Worm (Caenorhabditis elegans) whole organism, young adult: Measurements from ENCODE around the gene peb-1.

Experiments used
- B0035.1 ChIP-seq: sonication (generic microtip); optimal IDR thresholded peaks from 2 replicates; lab custom pipeline; 2016; ENCODE audit warnings: missing genetic modification characterization, mild to moderate bottlenecking, missing compliant biosample characterization, missing genotype, missing genetic modification reagents
- C06A6.2 ChIP-seq: fragments of 200-800 bp; sonication (Bioruptor generic); conservative IDR thresholded peaks from 2 replicates; pipeline ENCODE4 v1.3.6; 2022; ENCODE audit warnings: missing genetic modification characterization, missing compliant biosample characterization
- F10E7.11 ChIP-seq: sonication (generic microtip); optimal IDR thresholded peaks from 2 replicates; lab custom pipeline; 2017; ENCODE audit warnings: mild to moderate bottlenecking, missing genetic modification characterization, moderate library complexity, missing compliant biosample characterization
- F37B4.10 ChIP-seq: fragments of 200-800 bp; sonication (Bioruptor generic); IDR thresholded peaks from 2 replicates; pipeline ENCODE4 v1.3.6; 2022; ENCODE audit warnings: missing genetic modification characterization, missing compliant biosample characterization
- F39B2.1 ChIP-seq: fragments of 200-800 bp; sonication (Bioruptor generic); IDR thresholded peaks from 2 replicates; pipeline ENCODE4 v1.3.6; 2022; ENCODE audit warnings: missing genetic modification reagents, missing genetic modification characterization, missing compliant biosample characterization
- F55B11.4 ChIP-seq: sonication (generic microtip); optimal IDR thresholded peaks from 2 replicates; lab custom pipeline; 2016; ENCODE audit warnings: missing compliant biosample characterization, missing genetic modification characterization, borderline replicate concordance; ENCODE audit not compliant: insufficient read depth
- K11D2.4 ChIP-seq: fragments of 200-800 bp; sonication (Bioruptor generic); IDR thresholded peaks from 2 replicates; pipeline ENCODE4 v1.3.6; 2022; ENCODE audit warnings: missing genetic modification reagents, missing genetic modification characterization, missing compliant biosample characterization
- K12H6.12 ChIP-seq: fragments of 200-800 bp; sonication (Bioruptor generic); optimal IDR thresholded peaks from 2 replicates; lab custom pipeline; 2018; ENCODE audit warnings: mild to moderate bottlenecking, missing genetic modification characterization, missing compliant biosample characterization
- akir-1 ChIP-seq: fragments of 200-800 bp; sonication (Bioruptor generic); optimal IDR thresholded peaks from 2 replicates; lab custom pipeline; 2018; ENCODE audit warnings: mild to moderate bottlenecking, missing genetic modification characterization, moderate library complexity, missing compliant biosample characterization
- attf-3 ChIP-seq: fragments of 200-800 bp; sonication (Bioruptor generic); conservative IDR thresholded peaks from 2 replicates; pipeline ENCODE4 v1.3.6; 2022; ENCODE audit warnings: missing genetic modification reagents, missing genetic modification characterization, missing compliant biosample characterization
- attf-5 ChIP-seq: fragments of 200-800 bp; sonication (Bioruptor generic); optimal IDR thresholded peaks from 2 replicates; lab custom pipeline; 2018; ENCODE audit warnings: mild to moderate bottlenecking, missing genetic modification characterization, missing compliant biosample characterization
- attf-6 ChIP-seq: fragments of 200-800 bp; sonication (Bioruptor generic); IDR thresholded peaks from 2 replicates; pipeline ENCODE4 v1.3.6; 2022; ENCODE audit warnings: missing genetic modification reagents, missing genetic modification characterization, missing compliant biosample characterization
- cebp-1 ChIP-seq, 2 experiments: fragments of 200-800 bp in 1 of 2; sonication (Bioruptor generic) in 1 of 2; sonication (generic microtip) in 1 of 2; IDR thresholded peaks in 1 of 2; optimal IDR thresholded peaks in 1 of 2; 2 replicates each; pipeline versions ENCODE4 v1.3.6 to Lab custom; 2017 to 2022; ENCODE audit warnings: missing compliant biosample characterization in 2 of 2, missing genetic modification characterization in 2 of 2, mild to moderate bottlenecking in 1 of 2, missing genetic modification reagents in 1 of 2, moderate library complexity in 1 of 2
- ceh-27 ChIP-seq: fragments of 200-800 bp; sonication (Bioruptor generic); optimal IDR thresholded peaks from 2 replicates; lab custom pipeline; 2018; ENCODE audit warnings: mild to moderate bottlenecking, missing genetic modification characterization, moderate library complexity, missing compliant biosample characterization
- ceh-58 ChIP-seq: fragments of 200-800 bp; sonication (Bioruptor generic); IDR thresholded peaks from 2 replicates; pipeline ENCODE4 v1.3.6; 2022; ENCODE audit warnings: missing genetic modification characterization, missing compliant biosample characterization
- ceh-79 ChIP-seq: sonication (generic microtip); optimal IDR thresholded peaks from 2 replicates; lab custom pipeline; 2017; ENCODE audit warnings: mild to moderate bottlenecking, missing genetic modification characterization, missing compliant biosample characterization
- dox-1 ChIP-seq: fragments of 200-800 bp; sonication (Bioruptor generic); IDR thresholded peaks from 2 replicates; pipeline ENCODE4 v1.3.6; 2022; ENCODE audit warnings: missing genetic modification reagents, missing genetic modification characterization, missing compliant biosample characterization
- egl-18 ChIP-seq: fragments of 200-800 bp; sonication (Bioruptor generic); IDR thresholded peaks from 2 replicates; pipeline ENCODE4 v1.3.6; 2022; ENCODE audit warnings: missing genetic modification reagents, missing genetic modification characterization, missing compliant biosample characterization
- ets-4 ChIP-seq: fragments of 200-800 bp; sonication (Bioruptor generic); optimal IDR thresholded peaks from 2 replicates; lab custom pipeline; 2018; ENCODE audit warnings: mild to moderate bottlenecking, missing genetic modification characterization, missing compliant biosample characterization
- hmg-1.2 ChIP-seq: fragments of 200-800 bp; sonication (Bioruptor generic); IDR thresholded peaks from 2 replicates; pipeline ENCODE4 v1.3.6; 2022; ENCODE audit warnings: missing genetic modification reagents, missing genetic modification characterization, missing compliant biosample characterization
- hrde-1 ChIP-seq: sonication (generic microtip); optimal IDR thresholded peaks from 2 replicates; lab custom pipeline; 2016; ENCODE audit warnings: missing genetic modification characterization, mild to moderate bottlenecking, missing compliant biosample characterization, moderate library complexity, missing genotype, missing genetic modification reagents, borderline replicate concordance
- hsf-1 ChIP-seq: fragments of 200-800 bp; sonication (Bioruptor generic); IDR thresholded peaks from 2 replicates; pipeline ENCODE4 v1.3.6; 2022; ENCODE audit warnings: missing genetic modification reagents, missing genetic modification characterization, missing compliant biosample characterization
- lag-1 ChIP-seq: fragments of 200-800 bp; sonication (Bioruptor generic); IDR thresholded peaks from 2 replicates; pipeline ENCODE4 v1.3.6; 2022; ENCODE audit warnings: missing genetic modification reagents, missing genetic modification characterization, missing compliant biosample characterization
- let-526 ChIP-seq: fragments of 200-800 bp; sonication (Bioruptor generic); IDR thresholded peaks from 2 replicates; pipeline ENCODE4 v1.3.6; 2022; ENCODE audit warnings: missing genetic modification reagents, missing genetic modification characterization, missing compliant biosample characterization
- lin-26 ChIP-seq: fragments of 200-800 bp; sonication (Bioruptor generic); IDR thresholded peaks from 2 replicates; pipeline ENCODE4 v1.3.6; 2022; ENCODE audit warnings: missing genetic modification reagents, missing genetic modification characterization, missing compliant biosample characterization
- lin-35 ChIP-seq, 3 experiments: fragments of 150-350 bp in 2 of 3; sonication (generic microtip) in 1 of 3; optimal IDR thresholded peaks; 2 replicates each; lab custom pipeline; 2014 to 2018; ENCODE audit warnings: missing biosample characterization in 3 of 3, missing genetic modification characterization in 3 of 3, missing genetic modification reagents in 3 of 3
- madf-6 ChIP-seq: fragments of 200-800 bp; sonication (Bioruptor generic); IDR thresholded peaks from 2 replicates; pipeline ENCODE4 v1.3.6; 2022; ENCODE audit warnings: missing genetic modification reagents, missing genetic modification characterization, missing compliant biosample characterization
- madf-8 ChIP-seq: fragments of 200-800 bp; sonication (Bioruptor generic); conservative IDR thresholded peaks from 2 replicates; pipeline ENCODE4 v1.3.6; 2022; ENCODE audit warnings: missing genetic modification reagents, missing genetic modification characterization, missing compliant biosample characterization
- mcd-1 ChIP-seq: fragments of 200-800 bp; sonication (Bioruptor generic); IDR thresholded peaks from 2 replicates; pipeline ENCODE4 v1.3.6; 2022; ENCODE audit warnings: missing genetic modification reagents, missing genetic modification characterization, missing compliant biosample characterization
- nfyb-1 ChIP-seq: fragments of 200-800 bp; sonication (Bioruptor generic); IDR thresholded peaks from 2 replicates; pipeline ENCODE4 v1.3.6; 2022; ENCODE audit warnings: missing genetic modification reagents, missing genetic modification characterization, missing compliant biosample characterization
- nhr-179 ChIP-seq: sonication (generic microtip); optimal IDR thresholded peaks from 2 replicates; lab custom pipeline; 2016; ENCODE audit warnings: mild to moderate bottlenecking, missing genetic modification characterization, missing compliant biosample characterization
- nhr-80 ChIP-seq: sonication (generic microtip); optimal IDR thresholded peaks from 2 replicates; lab custom pipeline; 2016; ENCODE audit warnings: missing genetic modification characterization, missing compliant biosample characterization
- rcor-1 ChIP-seq: fragments of 200-800 bp; sonication (Bioruptor generic); IDR thresholded peaks from 2 replicates; pipeline ENCODE4 v1.3.6; 2022; ENCODE audit warnings: missing genetic modification reagents, missing genetic modification characterization, missing compliant biosample characterization
- rec-8 ChIP-seq, 2 experiments: sonication (generic microtip); optimal IDR thresholded peaks; 2 replicates each; lab custom pipeline; 2016; ENCODE audit warnings: mild to moderate bottlenecking in 2 of 2, missing genetic modification characterization in 2 of 2, missing genetic modification reagents in 2 of 2, missing genotype in 2 of 2, missing biosample characterization in 1 of 2, missing compliant biosample characterization in 1 of 2, moderate library complexity in 1 of 2
- repo-1 ChIP-seq: sonication (generic microtip); optimal IDR thresholded peaks from 2 replicates; lab custom pipeline; 2017; ENCODE audit warnings: mild to moderate bottlenecking, missing genetic modification characterization, missing compliant biosample characterization
- sea-2 ChIP-seq: fragments of 200-800 bp; sonication (Bioruptor generic); IDR thresholded peaks from 2 replicates; pipeline ENCODE4 v1.3.6; 2022; ENCODE audit warnings: missing genetic modification characterization, missing compliant biosample characterization
- snpc-1.1 ChIP-seq: sonication (generic microtip); optimal IDR thresholded peaks from 2 replicates; lab custom pipeline; 2017; ENCODE audit warnings: missing genetic modification characterization, mild to moderate bottlenecking, missing compliant biosample characterization, antibody characterized with exemption, moderate library complexity, missing genotype, missing genetic modification reagents; ENCODE audit not compliant: insufficient read depth
- snpc-4 ChIP-seq, 5 experiments: fragments of 150-350 bp in 1 of 5; sonication (generic microtip) in 4 of 5; optimal IDR thresholded peaks; 2 replicates each; lab custom pipeline; 2014 to 2018; ENCODE audit warnings: missing genetic modification characterization in 5 of 5, missing biosample characterization in 3 of 5, antibody characterized with exemption in 2 of 5, mild to moderate bottlenecking in 2 of 5, missing compliant biosample characterization in 2 of 5, missing genotype in 2 of 5, moderate library complexity in 2 of 5, missing genetic modification reagents in 1 of 5
- tbp1 ChIP-seq: fragments of 200-800 bp; sonication (Bioruptor generic); optimal IDR thresholded peaks from 2 replicates; lab custom pipeline; 2018; ENCODE audit warnings: mild to moderate bottlenecking, missing genetic modification characterization, missing compliant biosample characterization
- unc-62 ChIP-seq: fragments of 150-350 bp; optimal IDR thresholded peaks from 2 replicates; lab custom pipeline; 2014; ENCODE audit warnings: missing biosample characterization, missing genetic modification reagents, missing genetic modification characterization
- zfh-2 ChIP-seq: fragments of 200-800 bp; sonication (Bioruptor generic); conservative IDR thresholded peaks from 2 replicates; pipeline ENCODE4 v1.3.6; 2022; ENCODE audit warnings: missing genetic modification reagents, missing genetic modification characterization, missing compliant biosample characterization
- ztf-18 ChIP-seq: sonication (generic microtip); optimal IDR thresholded peaks from 2 replicates; lab custom pipeline; 2016; ENCODE audit warnings: missing genotype, mild to moderate bottlenecking, missing genetic modification characterization, missing compliant biosample characterization
- ztf-22 ChIP-seq: fragments of 200-800 bp; sonication (Bioruptor generic); optimal IDR thresholded peaks from 2 replicates; lab custom pipeline; 2018; ENCODE audit warnings: mild to moderate bottlenecking, missing genetic modification characterization, moderate library complexity, missing compliant biosample characterization
- ztf-26 ChIP-seq: sonication (generic microtip); optimal IDR thresholded peaks from 2 replicates; lab custom pipeline; 2017; ENCODE audit warnings: missing genetic modification characterization, missing compliant biosample characterization

Gene peb-1

DNA sequence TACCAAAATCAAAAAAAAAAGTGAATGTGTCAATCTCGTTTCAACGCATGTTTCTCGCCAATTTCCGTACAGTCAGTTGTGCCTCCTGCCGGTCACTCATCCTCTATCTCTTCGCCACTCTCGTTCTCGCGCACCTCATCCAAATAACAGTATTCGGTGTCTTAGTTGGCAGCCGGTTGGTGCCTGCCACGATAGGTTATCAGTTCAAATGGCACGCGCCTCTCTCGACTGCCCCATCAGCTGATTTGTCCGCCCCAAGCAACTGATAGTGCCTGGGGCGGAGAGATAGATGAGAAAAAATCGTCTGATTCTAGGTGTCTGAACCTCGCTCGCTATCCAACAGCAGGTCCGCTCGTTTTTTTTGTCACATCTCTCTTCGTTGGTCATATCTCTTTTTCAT lies 4.3 kb downstream of the peb-1 start (continued):
- TF ChIP-seq F55B11.4 (tag; lab: Kevin White, UChicago), result no peak
- TF ChIP-seq lag-1, result no peak
- peak; percentile 52; the same call in 1 of the 2 replicates for TF ChIP-seq K11D2.4 (GFP tag; lab: Robert Waterston, UW)
- TF ChIP-seq tbp1, result peak; percentile 45
- TF ChIP-seq ztf-26 (tag; lab: Kevin White, UChicago), result peak; percentile 77
- TF ChIP-seq nhr-80 (tag; lab: Kevin White, UChicago), result peak; percentile 96
- TF ChIP-seq akir-1 (GFP tag; lab: Kevin White, UChicago), result no peak
- no peak for TF ChIP-seq egl-18
- no peak for TF ChIP-seq attf-6 (GFP tag; lab: Robert Waterston, UW)
- no peak for TF ChIP-seq attf-3 (GFP tag; lab: Robert Waterston, UW)
- 0 out of 2 replicates have a peak, but pooled peaks have one; percentile 11 for TF ChIP-seq rcor-1
- no peak for TF ChIP-seq hsf-1
- peak; percentile 75 for TF ChIP-seq dox-1 (GFP tag; lab: Robert Waterston, UW)
- TF ChIP-seq snpc-4 (GFP tag; optimal IDR thresholded peaks at IDR 0.05; lab: Kevin White, UChicago), result no peak
- no peak for TF ChIP-seq snpc-4 (tag; optimal IDR thresholded peaks at IDR 0.05; lab: Kevin White, UChicago)
- TF ChIP-seq sea-2 (GFP tag; lab: Robert Waterston, UW), result no peak
- TF ChIP-seq repo-1 (tag; lab: Kevin White, UChicago), result no peak
- no peak for TF ChIP-seq rec-8 (tag; optimal IDR thresholded peaks at IDR 0.05; lab: Kevin White, UChicago)
- TF ChIP-seq snpc-1.1, result no peak
- TF ChIP-seq mcd-1 (GFP tag; lab: Robert Waterston, UW), result no peak
- TF ChIP-seq lin-26 (GFP tag; lab: Robert Waterston, UW), result no peak
- TF ChIP-seq hmg-1.2, result 0 out of 2 replicates have a peak, but pooled peaks have one; percentile 6
- peak; percentile 4 for TF ChIP-seq attf-5 (GFP tag; lab: Kevin White, UChicago)
- peak; percentile 60 for TF ChIP-seq ztf-22 (GFP tag; lab: Kevin White, UChicago)

ce11 chrX:2216242-2216641 lies 5.4 kb downstream of the peb-1 start:
- TF ChIP-seq F39B2.1 (no peak), cebp-1 (GFP tag; IDR thresholded peaks at IDR 0.05; lab: Robert Waterston, UW) (no peak), cebp-1 (tag; optimal IDR thresholded peaks at IDR 0.05; lab: Kevin White, UChicago) (peak; percentile 53), rcor-1 (no peak), unc-62 (GFP tag; lab: Kevin White, UChicago) (no peak), ceh-79 (tag; lab: Kevin White, UChicago) (no peak)

- TF ChIP-seq F37B4.10 (GFP tag; lab: Robert Waterston, UW) (no peak), ceh-58 (GFP tag; lab: Robert Waterston, UW) (no peak), sea-2 (GFP tag; lab: Robert Waterston, UW) (0 out of 2 replicates have a peak, but pooled peaks have one; percentile 44), madf-8 (GFP tag; lab: Robert Waterston, UW) (no peak), attf-5 (GFP tag; lab: Kevin White, UChicago) (no peak), hrde-1 (tag; lab: Kevin White, UChicago) (no peak), attf-6 (GFP tag; lab: Robert Waterston, UW) (no peak), K12H6.12 (tag; lab: Kevin White, UChicago) (no peak), F10E7.11 (tag; lab: Kevin White, UChicago) (no peak), ets-4 (GFP tag; lab: Kevin White, UChicago) (no peak), attf-3 (GFP tag; lab: Robert Waterston, UW) (no peak), C06A6.2 (GFP tag; lab: Robert Waterston, UW) (0 out of 2 replicates have a peak, but pooled peaks have one; percentile 13), lin-35 (GFP tag; optimal IDR thresholded peaks at IDR 0.05; lab: Kevin White, UChicago) (no peak), ceh-27 (GFP tag; lab: Kevin White, UChicago) (peak; percentile 34), zfh-2 (peak; percentile 81), nhr-179 (tag; lab: Kevin White, UChicago) (no peak), ztf-18 (tag; lab: Kevin White, UChicago) (no peak), B0035.1 (no peak), nfyb-1 (GFP tag; lab: Robert Waterston, UW) (0 out of 2 replicates have a peak, but pooled peaks have one; percentile 39), madf-6 (GFP tag; lab: Robert Waterston, UW) (0 out of 2 replicates have a peak, but pooled peaks have one; percentile 15), let-526 (GFP tag; lab: Robert Waterston, UW) (no peak)
These were observed 5.8 kb downstream of the peb-1 start for ce11 chrX:2216662-2217061.
